Worm (Caenorhabditis elegans): ENCODE results near the gene unc-83.

DNA sequence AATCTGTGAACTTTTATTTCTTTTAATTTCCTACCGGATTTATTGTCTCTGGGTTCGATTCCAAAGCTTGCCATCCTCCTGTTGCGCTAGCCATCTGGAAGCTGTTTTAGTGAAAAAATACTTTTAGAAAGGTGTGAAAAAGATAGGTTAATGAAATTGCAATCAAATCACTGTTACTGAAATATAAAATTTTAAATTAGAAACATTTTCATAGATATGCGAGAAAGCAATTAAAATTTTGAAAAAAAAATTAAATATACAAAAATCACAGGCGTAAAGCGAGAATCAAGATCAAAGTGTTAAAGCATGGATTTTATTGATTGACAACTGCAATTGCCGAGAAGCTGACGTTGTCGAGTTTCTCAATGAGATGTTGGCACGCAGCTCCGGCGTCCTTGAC is 44.9 kb downstream of the unc-83 start, which contains the start of gene ubh-2:
- TF ChIP-seq nhr-28 (tag; optimal IDR thresholded peaks at IDR 0.05) (no peak), R02D3.7 (tag; optimal IDR thresholded peaks at IDR 0.05) (no peak), skn-1 (tag; optimal IDR thresholded peaks at IDR 0.05) (no peak), ZK546.5 (tag; optimal IDR thresholded peaks at IDR 0.05) (no peak), nhr-237 (tag; optimal IDR thresholded peaks at IDR 0.05) (no peak)
